Worm (Caenorhabditis elegans): Measurements from ENCODE around the gene snt-3.
A peak's percentile ranks its signal among the peaks of the same experiment; 100 is the strongest.

The snt-3 gene

DNA sequence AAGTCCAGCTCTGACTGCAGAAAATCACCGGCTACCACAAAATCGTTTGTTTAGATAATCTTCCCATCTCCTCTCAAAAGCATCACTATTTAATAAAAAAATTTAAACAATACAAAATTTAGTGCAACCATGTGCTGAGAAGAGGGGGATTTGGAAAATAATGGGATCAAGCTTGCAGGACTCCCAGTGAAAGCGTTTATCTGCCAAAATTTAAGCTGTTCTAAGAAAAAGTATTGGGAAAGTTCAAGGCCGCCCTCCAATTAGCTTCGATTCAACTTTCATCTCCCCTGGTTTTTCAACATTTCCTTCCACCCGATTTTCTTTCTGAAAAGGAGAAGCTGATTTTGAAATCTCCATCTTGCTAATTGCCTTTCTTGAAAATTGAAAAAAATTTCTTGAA, 37.3 kb upstream of the snt-3 start:
- peak; percentile 58 for TF ChIP-seq sox-4 (tag; optimal IDR thresholded peaks at IDR 0.05)
- peak; percentile 7 for TF ChIP-seq nhr-47 (tag; optimal IDR thresholded peaks at IDR 0.05)
- TF ChIP-seq egl-27 (tag; optimal IDR thresholded peaks at IDR 0.05): no peak
- TF ChIP-seq nhr-28 (tag; optimal IDR thresholded peaks at IDR 0.05): no peak
- peak; percentile 57 for TF ChIP-seq dsc-1 (tag; optimal IDR thresholded peaks at IDR 0.05)

DNA sequence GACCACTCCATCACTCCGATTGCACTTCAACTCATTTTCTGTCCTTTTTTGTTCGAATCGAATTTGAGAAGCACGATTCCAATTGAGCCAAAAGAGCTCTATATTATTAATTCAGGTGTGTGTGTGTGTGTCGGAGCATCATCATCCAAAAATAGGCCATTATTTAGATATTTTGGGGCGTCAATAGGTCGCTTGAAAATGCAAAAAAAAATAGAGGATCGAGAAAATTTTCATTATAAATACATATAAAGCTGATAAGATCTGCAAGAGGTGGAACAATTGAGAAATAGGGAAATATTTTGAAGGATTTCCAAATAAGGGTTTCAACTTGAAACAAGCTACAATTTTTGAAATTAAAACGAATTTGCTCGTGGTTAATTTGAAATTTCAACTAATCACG, 22.1 kb upstream of the snt-3 start, which contains the start of gene Y75B7AR.1:
Gene Y75B7AR.1, minus strand, starts transcription at position 101 of the 400 bp plus-strand sequence.
- TF ChIP-seq fos-1 (tag; optimal IDR thresholded peaks at IDR 0.05) (no peak), Y116A8C.19 (tag; optimal IDR thresholded peaks at IDR 0.05; ENCODE audit: borderline replicate concordance) (no peak), zag-1 (tag; optimal IDR thresholded peaks at IDR 0.05) (no peak), lin-35 (GFP tag; optimal IDR thresholded peaks at IDR 0.05) (no peak), nhr-47 (tag; optimal IDR thresholded peaks at IDR 0.05) (no peak), sup-37 (GFP tag; optimal IDR thresholded peaks at IDR 0.05) (no peak), nhr-71 (tag; optimal IDR thresholded peaks at IDR 0.05) (no peak), rnt-1 (tag; optimal IDR thresholded peaks at IDR 0.05) (no peak), nhr-11 (tag; optimal IDR thresholded peaks at IDR 0.05) (no peak), nhr-90 (tag; optimal IDR thresholded peaks at IDR 0.05; ENCODE audit: poor library complexity) (no peak), ceh-90 (tag; optimal IDR thresholded peaks at IDR 0.05) (no peak), fkh-4 (tag; optimal IDR thresholded peaks at IDR 0.05; ENCODE audit: borderline replicate concordance) (no peak)

DNA sequence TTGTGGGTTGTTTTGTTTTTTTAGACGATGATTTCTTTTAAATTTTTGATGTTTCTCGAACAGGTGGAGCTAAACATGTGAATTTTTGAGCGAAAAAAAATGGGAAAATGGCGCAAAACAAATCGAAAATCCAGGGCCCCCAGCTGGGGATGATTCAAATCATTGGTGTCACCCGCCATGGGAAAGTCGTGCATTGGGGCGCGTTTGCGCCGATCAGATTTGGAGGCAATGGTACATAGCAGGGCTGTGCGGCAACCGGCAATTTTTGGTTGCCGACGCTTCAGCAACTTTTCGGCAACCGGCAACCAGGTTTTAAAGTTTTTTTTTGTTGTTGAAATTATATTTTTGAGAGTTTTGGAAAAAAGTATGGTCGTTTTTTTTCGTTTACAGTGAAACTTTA, 19.6 kb upstream of the snt-3 start:
- TF ChIP-seq swsn-7 (tag; optimal IDR thresholded peaks at IDR 0.05) (no peak), unc-130 (tag; optimal IDR thresholded peaks at IDR 0.05) (no peak), ceh-8 (GFP tag; optimal IDR thresholded peaks at IDR 0.05) (no peak), unc-62 (GFP tag; optimal IDR thresholded peaks at IDR 0.05) (no peak), aly-2 (tag; optimal IDR thresholded peaks at IDR 0.05) (no peak), dpl-1 (GFP tag; optimal IDR thresholded peaks at IDR 0.05) (peak in 1 of 3 experiments; percentile 15), efl-1 (optimal IDR thresholded peaks at IDR 0.05) (peak in 1 of 2 experiments; percentile 23), efl-1 (GFP tag; optimal IDR thresholded peaks at IDR 0.05 in 1 of 2) (peak; percentile 9 to 91), lsy-2 (tag; optimal IDR thresholded peaks at IDR 0.05) (no peak), C16A3.4 (tag; optimal IDR thresholded peaks at IDR 0.05) (no peak), blmp-1 (tag; optimal IDR thresholded peaks at IDR 0.05) (peak; percentile 21), alr-1 (tag; optimal IDR thresholded peaks at IDR 0.05; ENCODE audit: borderline replicate concordance) (no peak), lin-35 (GFP tag; optimal IDR thresholded peaks at IDR 0.05) (peak in 1 of 2 experiments; percentile 34), nhr-76 (tag; optimal IDR thresholded peaks at IDR 0.05) (no peak), nhr-19 (GFP tag; conservative IDR thresholded peaks at IDR 0.05) (no peak)

DNA sequence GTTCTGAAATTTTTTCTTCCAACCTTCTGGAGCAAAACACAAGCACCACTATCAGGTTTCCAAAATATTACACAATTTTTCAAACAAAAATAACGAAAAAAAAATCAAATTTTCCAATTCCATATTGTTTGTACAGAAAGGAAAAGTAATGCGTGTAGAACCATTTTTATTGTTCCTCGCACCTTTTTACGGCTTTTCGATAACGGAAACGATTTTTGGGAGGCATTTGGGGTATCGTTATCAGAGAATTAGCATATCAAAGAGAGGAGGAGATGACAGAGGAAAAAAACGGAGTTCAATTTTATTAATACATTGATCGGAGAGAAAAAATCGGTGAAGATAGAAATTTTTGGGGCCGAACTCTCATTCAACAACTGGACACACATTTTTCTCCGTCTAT, 19.0 kb upstream of the snt-3 start:
- no peak for TF ChIP-seq snpc-4 (tag; optimal IDR thresholded peaks at IDR 0.05)
- peak; percentile 25 for TF ChIP-seq pqm-1 (tag; optimal IDR thresholded peaks at IDR 0.05)
- TF ChIP-seq ets-5 (GFP tag; IDR thresholded peaks at IDR 0.05): no peak
- TF ChIP-seq unc-30 (tag; optimal IDR thresholded peaks at IDR 0.05): no peak
- TF ChIP-seq zag-1 (tag; optimal IDR thresholded peaks at IDR 0.05): no peak
- peak; percentile 34 for TF ChIP-seq elt-2 (tag; optimal IDR thresholded peaks at IDR 0.05)

DNA sequence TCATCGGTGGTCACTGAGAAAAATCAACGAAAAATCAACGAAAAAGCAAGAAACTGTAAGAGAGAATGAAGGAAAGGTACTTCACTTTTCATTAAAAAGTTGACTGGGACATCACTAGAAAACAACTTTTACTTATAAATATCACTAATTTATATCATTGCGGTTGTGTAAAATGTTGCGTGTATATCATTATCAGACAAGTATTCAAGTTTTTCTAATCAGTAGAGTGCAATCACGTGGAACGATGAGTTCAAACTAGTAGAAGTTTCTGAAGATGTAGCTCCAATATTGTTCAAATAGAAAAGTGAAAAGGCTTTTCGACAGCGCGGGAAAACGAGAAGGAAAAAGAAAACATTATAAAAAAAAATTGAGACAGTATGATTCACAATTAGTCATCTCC, 17.4 kb upstream of the snt-3 start:
- TF ChIP-seq elt-2 (tag; optimal IDR thresholded peaks at IDR 0.05) (peak; percentile 15), nhr-84 (tag; optimal IDR thresholded peaks at IDR 0.05) (no peak), nhr-20 (tag; optimal IDR thresholded peaks at IDR 0.05) (no peak), aly-2 (tag; optimal IDR thresholded peaks at IDR 0.05) (no peak)
